Worm (Caenorhabditis elegans) whole organism, L2 larva: Measurements from ENCODE around the gene R11E3.1.

Experiments
- alr-1 ChIP-seq: fragments of 150-350 bp; optimal IDR thresholded peaks from 2 replicates; lab custom pipeline; 2014; ENCODE audit warnings: missing biosample characterization, missing genetic modification characterization
- aly-2 ChIP-seq: fragments of 150-350 bp; optimal IDR thresholded peaks from 2 replicates; lab custom pipeline; 2014; ENCODE audit warnings: missing biosample characterization, missing genetic modification characterization
- ama-1 ChIP-seq: fragments of 150-350 bp; optimal IDR thresholded peaks from 2 replicates; lab custom pipeline; 2018; ENCODE audit warnings: inconsistent platforms
- ceh-82 ChIP-seq: fragments of 150-350 bp; optimal IDR thresholded peaks from 2 replicates; lab custom pipeline; 2014; ENCODE audit warnings: missing biosample characterization, missing genetic modification characterization
- dmd-4 ChIP-seq: sonication (generic microtip); optimal IDR thresholded peaks from 2 replicates; lab custom pipeline; 2017; ENCODE audit warnings: missing biosample characterization, missing genetic modification characterization
- lin-13 ChIP-seq: fragments of 150-350 bp; optimal IDR thresholded peaks from 2 replicates; lab custom pipeline; 2014; ENCODE audit warnings: missing biosample characterization, missing genetic modification reagents, missing genetic modification characterization
- mdl-1 ChIP-seq, 2 experiments: fragments of 150-350 bp in 1 of 2; sonication (generic microtip) in 1 of 2; optimal IDR thresholded peaks; 2 replicates each; lab custom pipeline; 2017; ENCODE audit warnings: missing biosample characterization in 2 of 2, missing genetic modification characterization in 2 of 2
- nhr-12 ChIP-seq: fragments of 150-350 bp; optimal IDR thresholded peaks from 2 replicates; lab custom pipeline; 2014; ENCODE audit warnings: missing biosample characterization, missing genetic modification characterization
- nhr-6 ChIP-seq: fragments of 150-350 bp; optimal IDR thresholded peaks from 2 replicates; lab custom pipeline; 2014; ENCODE audit warnings: missing biosample characterization, missing genetic modification characterization
- sem-4 ChIP-seq: fragments of 150-350 bp; optimal IDR thresholded peaks from 2 replicates; lab custom pipeline; 2014; ENCODE audit warnings: missing biosample characterization, missing genetic modification reagents, missing genetic modification characterization
- skn-1 ChIP-seq: sonication (generic microtip); optimal IDR thresholded peaks from 2 replicates; lab custom pipeline; 2017; ENCODE audit warnings: missing biosample characterization, missing genetic modification characterization
- unc-39 ChIP-seq: fragments of 150-350 bp; optimal IDR thresholded peaks from 2 replicates; lab custom pipeline; 2014; ENCODE audit warnings: missing biosample characterization, missing genetic modification characterization
- unc-55 ChIP-seq: fragments of 150-350 bp; sonication (generic microtip); optimal IDR thresholded peaks from 3 replicates; lab custom pipeline; 2014; ENCODE audit warnings: missing biosample characterization, missing genetic modification reagents, missing genetic modification characterization
- ztf-11 ChIP-seq: sonication (generic microtip); optimal IDR thresholded peaks from 2 replicates; lab custom pipeline; 2017; ENCODE audit warnings: missing biosample characterization, missing genetic modification characterization

ce11 chrIV:4821843-4822242 is 32.3 kb downstream of the R11E3.1 start:
- TF ChIP-seq ztf-11 (tag; lab: Kevin White, UChicago) = no peak
- TF ChIP-seq lin-13 (GFP tag; lab: Kevin White, UChicago) = no peak
- TF ChIP-seq alr-1 (tag; lab: Kevin White, UChicago) = no peak
- TF ChIP-seq nhr-12 (tag; lab: Kevin White, UChicago) = no peak
- TF ChIP-seq nhr-6 (tag; lab: Kevin White, UChicago) = no peak
- TF ChIP-seq ama-1 (lab: Kevin White, UChicago) = no peak
- TF ChIP-seq skn-1 (tag; lab: Kevin White, UChicago) = no peak
- TF ChIP-seq sem-4 = no peak
- TF ChIP-seq ceh-82 (tag; lab: Kevin White, UChicago) = no peak
- TF ChIP-seq dmd-4 = no peak
- TF ChIP-seq mdl-1 (tag; optimal IDR thresholded peaks at IDR 0.05; lab: Kevin White, UChicago) = no peak
- TF ChIP-seq unc-55 (GFP tag; lab: Kevin White, UChicago) = no peak
- no peak for TF ChIP-seq aly-2 (tag; lab: Kevin White, UChicago)
- no peak for TF ChIP-seq unc-39
